Fruit fly (Drosophila melanogaster) ovary, adult (tissue): ENCODE data around the gene Mks1.
A peak's percentile ranks its signal among the peaks of the same experiment; 100 is the strongest.

Source experiments
- CG17801 ChIP-seq: fragments of 200-800 bp; optimal IDR thresholded peaks from 2 replicates; lab custom pipeline; 2019; ENCODE audit warnings: missing biosample characterization, mild to moderate bottlenecking, missing genetic modification characterization, moderate library complexity; ENCODE audit not compliant: partially characterized antibody

Mks1 gene

dm6 chrX:12496497-12496896 is at the start of gene Mks1:
TSS of gene Mks1 (minus strand) at chrX:12496597.
- TF ChIP-seq CG17801 (GFP tag; lab: Kevin White, UChicago), result no peak

DNA sequence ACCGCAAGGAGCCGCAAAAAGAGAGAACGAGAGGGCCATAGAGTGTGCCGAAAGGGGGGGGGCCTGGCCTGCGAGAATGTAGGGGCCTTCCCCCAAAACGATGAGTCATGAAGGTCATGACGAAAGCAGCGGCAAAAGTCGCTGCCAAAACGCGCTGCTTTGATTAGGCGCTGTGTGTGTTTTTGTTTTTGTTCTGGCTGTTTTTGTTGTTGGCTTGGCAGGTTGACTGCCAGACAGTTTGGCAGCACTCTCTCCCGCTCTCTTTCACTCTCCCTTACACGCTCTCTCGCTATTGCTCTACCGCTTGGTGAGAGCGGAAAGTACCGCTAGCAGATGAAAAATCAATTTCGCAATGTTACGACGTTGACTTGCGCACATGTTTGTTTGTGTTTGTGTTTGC is 49.7 kb upstream of the Mks1 start:
- TF ChIP-seq CG17801 (GFP tag; lab: Kevin White, UChicago), result no peak

- no peak for TF ChIP-seq CG17801 (GFP tag; lab: Kevin White, UChicago)
These were observed 44.4 kb upstream of the Mks1 start for dm6 chrX:12540770-12541169.

dm6 chrX:12539215-12539614 is 42.8 kb upstream of the Mks1 start:
- TF ChIP-seq CG17801 (GFP tag; lab: Kevin White, UChicago), result no peak

- TF ChIP-seq CG17801 (GFP tag; lab: Kevin White, UChicago), result no peak
These were observed 37.2 kb upstream of the Mks1 start for dm6 chrX:12533560-12533959.

dm6 chrX:12510750-12511649 is 14.6 kb upstream of the Mks1 start:
- TF ChIP-seq CG17801 (GFP tag; lab: Kevin White, UChicago), result peak; percentile 79

- no peak for TF ChIP-seq CG17801 (GFP tag; lab: Kevin White, UChicago)
These were observed 11.2 kb upstream of the Mks1 start for dm6 chrX:12507589-12507988.

dm6 chrX:12498101-12498500 is 1.7 kb upstream of the Mks1 start:
- peak; percentile 77 for TF ChIP-seq CG17801 (GFP tag; lab: Kevin White, UChicago)

DNA sequence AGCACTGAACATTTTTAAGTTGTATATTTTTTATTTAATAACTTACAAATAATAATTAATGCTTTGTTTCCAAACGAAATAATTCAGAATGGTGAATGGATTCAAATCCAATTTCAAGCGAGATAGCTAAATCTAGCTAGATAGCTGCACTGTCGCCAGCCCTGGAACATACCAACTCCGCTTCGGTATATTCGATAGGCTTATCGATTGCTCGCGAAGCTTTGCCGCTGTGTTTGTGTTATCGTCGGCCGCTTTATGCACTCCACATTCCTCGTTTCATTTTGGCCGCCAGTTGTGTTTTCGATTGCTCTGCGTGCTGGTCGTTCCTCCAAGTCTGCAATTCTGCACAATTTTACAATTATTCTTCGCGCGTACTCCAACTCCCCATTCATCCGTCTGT is 533 bp upstream of the Mks1 start, which contains the start of gene mdu:
mdu (plus strand) TSS at position 259 of the 400 bp plus-strand sequence.
- TF ChIP-seq CG17801 (GFP tag; lab: Kevin White, UChicago), result no peak

DNA sequence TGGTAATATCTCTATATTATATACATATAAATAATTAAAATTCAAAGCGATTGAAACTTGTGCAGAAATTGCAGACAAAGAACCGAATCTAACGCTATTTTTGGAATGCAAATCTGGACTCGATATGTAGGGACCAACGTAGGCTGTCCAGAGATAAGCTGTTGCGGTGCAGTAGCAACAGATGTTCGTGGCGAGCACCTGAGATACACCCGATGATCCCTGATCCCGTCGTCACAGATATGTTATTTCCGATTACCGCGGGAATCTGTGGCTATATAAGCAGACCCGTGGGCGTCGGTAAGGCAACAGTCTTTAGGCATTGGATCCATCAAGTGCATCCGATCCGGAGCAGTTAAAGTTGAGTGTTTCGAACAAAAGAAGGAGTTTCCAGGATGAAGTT is 6.4 kb downstream of the Mks1 start, which contains the start of gene Lsp1alpha:
Lsp1alpha (plus strand) TSS at position 301 of the 400 bp plus-strand sequence.
- no peak for TF ChIP-seq CG17801 (GFP tag; lab: Kevin White, UChicago)

DNA sequence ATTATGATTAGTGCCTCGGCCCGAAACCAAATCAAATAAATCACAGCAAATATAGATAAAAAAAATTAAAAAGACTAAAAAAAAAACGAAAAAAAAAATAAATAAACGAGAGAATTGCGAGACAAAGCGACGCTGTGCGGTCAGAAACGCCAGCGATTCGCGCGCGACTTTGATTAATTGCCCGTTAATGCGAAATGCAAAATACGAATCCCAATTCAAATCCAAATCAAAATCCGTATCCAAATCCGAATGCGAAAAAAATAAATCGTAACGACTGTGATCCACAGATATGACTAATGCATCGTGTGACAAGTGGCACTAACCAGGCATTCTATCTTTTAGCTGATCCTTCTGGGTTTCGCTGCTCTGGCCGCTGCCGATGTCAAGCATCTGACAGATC is 8.9 kb downstream of the Mks1 start:
- no peak for TF ChIP-seq CG17801 (GFP tag; lab: Kevin White, UChicago)

- TF ChIP-seq CG17801 (GFP tag; lab: Kevin White, UChicago), result no peak
These were observed 9.9 kb downstream of the Mks1 start, which contains the start of gene Cpr11A for dm6 chrX:12486294-12487020. TSS of gene Cpr11A (plus strand) at chrX:12486970.

DNA sequence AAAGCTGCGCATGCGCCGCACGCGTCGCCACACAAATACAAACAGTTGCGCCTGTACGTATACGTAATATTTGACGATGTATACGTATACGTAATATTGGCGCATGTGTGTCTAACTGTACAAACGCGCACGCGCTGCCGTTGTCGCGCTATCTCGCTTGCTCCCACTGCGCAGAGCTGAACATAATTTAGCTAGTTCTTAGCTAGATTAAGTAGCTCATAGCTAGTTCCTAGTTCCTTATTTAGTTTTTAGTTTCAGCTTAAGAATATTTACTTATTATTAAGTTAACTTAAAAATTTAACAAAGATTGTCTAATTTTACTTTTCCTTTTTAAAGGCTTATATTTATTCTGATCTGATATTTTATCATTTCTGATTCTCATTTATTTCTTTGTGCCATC is 16.1 kb downstream of the Mks1 start:
- no peak for TF ChIP-seq CG17801 (GFP tag; lab: Kevin White, UChicago)

DNA sequence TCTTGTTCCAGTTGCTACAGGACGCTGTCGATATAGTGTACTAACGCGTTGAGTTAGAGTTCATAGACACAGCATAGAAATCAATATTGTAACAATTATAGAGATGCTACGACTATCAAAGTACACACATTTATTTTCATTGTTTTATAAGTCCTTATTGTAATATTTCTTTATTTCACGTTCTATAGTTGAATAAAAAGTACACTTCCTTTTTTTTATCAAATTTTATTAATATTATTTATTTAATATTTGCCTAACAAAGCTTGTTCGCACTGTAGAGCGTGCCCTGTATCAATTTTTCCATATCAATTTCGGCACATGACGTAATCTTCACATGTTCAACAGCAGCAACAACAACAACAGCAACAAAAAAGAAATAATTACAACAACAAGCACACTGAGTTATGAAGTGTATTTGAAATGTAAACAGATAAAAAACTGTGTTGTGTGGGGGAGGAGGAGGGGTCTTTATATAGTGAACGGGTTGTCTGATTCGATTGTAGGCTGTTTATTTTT is 22.4 kb downstream of the Mks1 start:
- TF ChIP-seq CG17801 (GFP tag; lab: Kevin White, UChicago), result peak; percentile 46

- peak; percentile 98 for TF ChIP-seq CG17801 (GFP tag; lab: Kevin White, UChicago)
These were observed 24.1 kb downstream of the Mks1 start for dm6 chrX:12472244-12472736.
